Fruit fly (Drosophila melanogaster) whole organism, embryonic: ENCODE results near the gene CG12194.

ENCODE experiments used
- ato ChIP-seq: fragments of 200-800 bp; sonication (Bioruptor generic); IDR thresholded peaks from 2 replicates; pipeline ENCODE4 v1.3.6; 2022; ENCODE audit warnings: missing biosample characterization, missing genetic modification characterization; ENCODE audit not compliant: partially characterized antibody
- tgo ChIP-seq: fragments of 200-800 bp; sonication (Bioruptor generic); IDR thresholded peaks from 3 replicates; pipeline ENCODE4 v1.3.6; 2022; ENCODE audit warnings: missing biosample characterization, missing genetic modification characterization

DNA sequence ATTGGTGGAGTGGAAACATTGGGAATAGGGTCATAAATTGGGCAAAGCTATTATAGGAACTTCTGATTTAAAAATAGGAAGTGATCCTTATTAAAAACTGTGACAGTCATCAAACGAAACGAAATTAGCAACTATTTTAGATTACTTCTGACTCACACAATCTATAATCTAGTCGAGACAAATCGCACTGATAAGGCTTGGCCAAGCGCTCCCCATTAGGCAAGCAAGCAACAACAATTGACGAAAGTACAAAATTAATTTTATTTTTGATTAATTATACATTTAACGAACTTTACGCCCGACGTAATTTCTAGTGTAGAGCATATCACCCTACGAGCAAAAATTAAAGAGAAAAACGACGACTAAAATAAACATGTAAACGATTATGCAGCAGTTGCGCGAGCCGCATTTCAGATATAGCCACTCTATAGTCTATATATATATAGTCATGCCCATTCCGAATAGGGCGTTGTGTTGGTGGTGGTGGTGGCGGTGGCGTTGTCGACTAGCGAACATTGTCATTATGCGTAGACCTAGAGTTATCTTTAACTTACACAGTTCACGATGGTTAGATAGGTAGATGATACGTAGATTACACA is 3.0 kb upstream of the CG12194 start, which contains the start of gene Ir25a:
- TF ChIP-seq tgo (GFP tag; lab: Robert Waterston, UW) = no peak
- no peak for TF ChIP-seq ato (GFP tag; lab: Robert Waterston, UW)
